Fruit fly (Drosophila melanogaster): ENCODE data around the gene Cyp9f3.

The Cyp9f3 gene

dm6 chr3R:12422379-12422975, 23.7 kb upstream of the Cyp9f3 start, which contains the start of the genes Scgbeta and CG17202 (continued):
- no peak for TF ChIP-seq zf30C (GFP tag; optimal IDR thresholded peaks at IDR 0.05)
- TF ChIP-seq Sin3A (optimal IDR thresholded peaks at IDR 0.05) = peak; percentile 59
- TF ChIP-seq Antp (GFP tag; optimal IDR thresholded peaks at IDR 0.05) = no peak
- no peak for TF ChIP-seq CG3838 (GFP tag; optimal IDR thresholded peaks at IDR 0.05)
- TF ChIP-seq hb (GFP tag; IDR thresholded peaks at IDR 0.05; ENCODE audit: partially characterized antibody) = no peak
- no peak for TF ChIP-seq CG10654 (GFP tag; optimal IDR thresholded peaks at IDR 0.05)
- TF ChIP-seq jing (GFP tag; optimal IDR thresholded peaks at IDR 0.05) = no peak
- peak in 1 of 2 experiments; percentile 44 for TF ChIP-seq tll (GFP tag; optimal IDR thresholded peaks at IDR 0.05)
- TF ChIP-seq CG12391 (tag; optimal IDR thresholded peaks at IDR 0.05) = peak; percentile 60
- TF ChIP-seq Side (GFP tag; optimal IDR thresholded peaks at IDR 0.05) = peak; percentile 11
- TF ChIP-seq amos (GFP tag; IDR thresholded peaks at IDR 0.05; ENCODE audit: partially characterized antibody) = peak; percentile 55; the same call in 1 of the 2 replicates
- TF ChIP-seq Rfx (GFP tag; IDR thresholded peaks at IDR 0.05) = 0 out of 2 replicates have a peak, but pooled peaks have one; percentile 40
- peak; percentile 41 for TF ChIP-seq stwl (tag; optimal IDR thresholded peaks at IDR 0.05)
- no peak for TF ChIP-seq CG2875 (GFP tag; optimal IDR thresholded peaks at IDR 0.05)
- TF ChIP-seq CG7372 (GFP tag; IDR thresholded peaks at IDR 0.05) = no peak
- peak; percentile 29 for TF ChIP-seq onecut (GFP tag; IDR thresholded peaks at IDR 0.05)

- peak; percentile 58; the same call in 2 of the 3 replicates for TF ChIP-seq vnd (GFP tag; IDR thresholded peaks at IDR 0.05; ENCODE audit: partially characterized antibody)
- no peak for TF ChIP-seq ssp (GFP tag; IDR thresholded peaks at IDR 0.05)
- TF ChIP-seq Xbp1 (GFP tag; optimal IDR thresholded peaks at IDR 0.05) = peak; percentile 3
- no peak for TF ChIP-seq tin (GFP tag; optimal IDR thresholded peaks at IDR 0.05)
- peak; percentile 22 for TF ChIP-seq Ets65A (GFP tag)
- no peak for TF ChIP-seq Ssrp (tag; optimal IDR thresholded peaks at IDR 0.05)
- no peak for TF ChIP-seq CG9609 (GFP tag; optimal IDR thresholded peaks at IDR 0.05)
- TF ChIP-seq CG30020 (tag; optimal IDR thresholded peaks at IDR 0.05) = peak; percentile 27
- TF ChIP-seq seq (GFP tag; IDR thresholded peaks at IDR 0.05) = no peak
- peak; percentile 43 for TF ChIP-seq nom (GFP tag; optimal IDR thresholded peaks at IDR 0.05)
- TF ChIP-seq hb (GFP tag; IDR thresholded peaks at IDR 0.05; ENCODE audit: partially characterized antibody) = peak; percentile 40; the same call in 1 of the 3 replicates
- TF ChIP-seq kni (GFP tag; optimal IDR thresholded peaks at IDR 0.05) = no peak
- peak; percentile 65 for TF ChIP-seq inv (GFP tag; IDR thresholded peaks at IDR 0.05; ENCODE audit: partially characterized antibody)
- peak; percentile 29 for TF ChIP-seq Dp (GFP tag; optimal IDR thresholded peaks at IDR 0.05)
- TF ChIP-seq CG6791 (GFP tag; IDR thresholded peaks at IDR 0.05; ENCODE audit: partially characterized antibody) = peak; percentile 81
- peak; percentile 60 for TF ChIP-seq Sry-δ (GFP tag; optimal IDR thresholded peaks at IDR 0.05)
- TF ChIP-seq CG3281 (GFP tag; optimal IDR thresholded peaks at IDR 0.05) = no peak
- TF ChIP-seq CG2129 (GFP tag; IDR thresholded peaks at IDR 0.05; ENCODE audit: partially characterized antibody) = peak; percentile 40; the same call in 1 of the 2 replicates
- no peak for TF ChIP-seq CG18764 (GFP tag; optimal IDR thresholded peaks at IDR 0.05)
- peak; percentile 61 for TF ChIP-seq Sin3A (optimal IDR thresholded peaks at IDR 0.05)
- peak; percentile 68; the same call in 2 of the 3 replicates for TF ChIP-seq HLH4C (GFP tag; IDR thresholded peaks at IDR 0.05; ENCODE audit: partially characterized antibody)
- TF ChIP-seq en (GFP tag; optimal IDR thresholded peaks at IDR 0.05) = no peak
- 0 out of 2 replicates have a peak, but pooled peaks have one; percentile 12 for TF ChIP-seq Rfx (GFP tag; IDR thresholded peaks at IDR 0.05)
- no peak for TF ChIP-seq Atf-2 (GFP tag; optimal IDR thresholded peaks at IDR 0.05)
- TF ChIP-seq Gsc (GFP tag; IDR thresholded peaks at IDR 0.05) = no peak
- no peak for TF ChIP-seq az2 (GFP tag; optimal IDR thresholded peaks at IDR 0.05)
- TF ChIP-seq pzg (GFP tag; optimal IDR thresholded peaks at IDR 0.05) = peak; percentile 69
- no peak for TF ChIP-seq Nf-YC (tag; optimal IDR thresholded peaks at IDR 0.05)
- peak; percentile 76 for TF ChIP-seq knrl (GFP tag; IDR thresholded peaks at IDR 0.05; ENCODE audit: partially characterized antibody)
- TF ChIP-seq nmo (GFP tag; optimal IDR thresholded peaks at IDR 0.05) = peak; percentile 40
- TF ChIP-seq slbo (GFP tag; IDR thresholded peaks at IDR 0.05) = no peak
- TF ChIP-seq CHES-1-like (GFP tag; optimal IDR thresholded peaks at IDR 0.05) = no peak
- TF ChIP-seq CG7271 (tag; optimal IDR thresholded peaks at IDR 0.05) = no peak
- TF ChIP-seq dan (GFP tag; IDR thresholded peaks at IDR 0.05) = no peak
These were observed 14.7 kb upstream of the Cyp9f3 start, which contains the start of the genes Dip-C and pps for dm6 chr3R:12413274-12413958. Gene Dip-C (minus strand): TSS chr3R:12413759. Gene pps (plus strand): TSS chr3R:12413828.

Measured in whole organism, embryonic.